Fruit fly (Drosophila melanogaster) whole organism, embryonic: ENCODE data around the gene HDAC4.
A peak's percentile ranks its signal among the peaks of the same experiment; 100 is the strongest.

ENCODE experiments used
- Blimp-1 ChIP-seq: fragments of 200-800 bp; sonication (Bioruptor generic); optimal IDR thresholded peaks from 3 replicates; lab custom pipeline; 2018; ENCODE audit warnings: missing biosample characterization, missing genetic modification characterization, mild to moderate bottlenecking, moderate library complexity, missing genetic modification reagents
- CG10209 ChIP-seq: fragments of 200-800 bp; sonication (Bioruptor generic); optimal IDR thresholded peaks from 3 replicates; lab custom pipeline; 2017; ENCODE audit warnings: missing biosample characterization, mild to moderate bottlenecking, missing genetic modification characterization, missing genetic modification reagents
- CG12391 ChIP-seq: fragments of 200-800 bp; sonication (Bioruptor generic); optimal IDR thresholded peaks from 3 replicates; lab custom pipeline; 2018; ENCODE audit warnings: missing biosample characterization, mild to moderate bottlenecking, missing genetic modification characterization, moderate library complexity
- CG15073 ChIP-seq: fragments of 200-800 bp; sonication (Bioruptor generic); optimal IDR thresholded peaks from 2 replicates; lab custom pipeline; 2016; ENCODE audit warnings: missing biosample characterization, missing genetic modification characterization
- CG1529 ChIP-seq: fragments of 200-800 bp; sonication (Bioruptor generic); optimal IDR thresholded peaks from 3 replicates; lab custom pipeline; 2018; ENCODE audit warnings: missing biosample characterization, missing genetic modification characterization
- CG1602 ChIP-seq: fragments of 200-800 bp; sonication (Bioruptor generic); optimal IDR thresholded peaks from 3 replicates; lab custom pipeline; 2016; ENCODE audit warnings: missing biosample characterization, missing genetic modification characterization
- CG17361 ChIP-seq: fragments of 200-800 bp; sonication (Bioruptor generic); IDR thresholded peaks from 3 replicates; pipeline ENCODE4 v1.3.6; 2022; ENCODE audit warnings: missing biosample characterization, missing genetic modification characterization
- CG18619 ChIP-seq: fragments of 200-800 bp; sonication (Bioruptor generic); optimal IDR thresholded peaks from 3 replicates; lab custom pipeline; 2017; ENCODE audit warnings: missing biosample characterization, mild to moderate bottlenecking, missing genetic modification characterization
- CG2120 ChIP-seq: fragments of 200-800 bp; sonication (Bioruptor generic); optimal IDR thresholded peaks from 3 replicates; lab custom pipeline; 2016; ENCODE audit warnings: missing biosample characterization, missing genetic modification characterization
- CG7372 ChIP-seq: fragments of 200-800 bp; sonication (Bioruptor generic); IDR thresholded peaks from 2 replicates; pipeline ENCODE4 v1.3.6; 2022; ENCODE audit warnings: missing biosample characterization, missing genetic modification characterization
- CG7839 ChIP-seq: fragments of 200-800 bp; sonication (Bioruptor generic); optimal IDR thresholded peaks from 3 replicates; lab custom pipeline; 2018; ENCODE audit warnings: missing biosample characterization, mild to moderate bottlenecking, missing genetic modification characterization, moderate library complexity
- CG8924 ChIP-seq: fragments of 200-800 bp; optimal IDR thresholded peaks from 3 replicates; lab custom pipeline; 2019; ENCODE audit warnings: missing biosample characterization, mild to moderate bottlenecking, missing genetic modification characterization, moderate library complexity
- CkIIα-i1 ChIP-seq: fragments of 200-800 bp; sonication (Bioruptor generic); IDR thresholded peaks from 2 replicates; pipeline ENCODE4 v1.3.6; 2022; ENCODE audit warnings: missing biosample characterization, missing genetic modification characterization
- CoRest ChIP-seq: fragments of 200-800 bp; sonication (Bioruptor generic); optimal IDR thresholded peaks from 3 replicates; lab custom pipeline; 2018; ENCODE audit warnings: missing biosample characterization, mild to moderate bottlenecking, missing genetic modification characterization, moderate library complexity
- Gsc ChIP-seq: fragments of 200-800 bp; sonication (Bioruptor generic); IDR thresholded peaks from 2 replicates; pipeline ENCODE4 v1.3.6; 2022; ENCODE audit warnings: missing biosample characterization, missing genetic modification characterization
- Hmr ChIP-seq: fragments of 200-800 bp; sonication (Bioruptor generic); optimal IDR thresholded peaks from 3 replicates; lab custom pipeline; 2017; ENCODE audit warnings: mild to moderate bottlenecking, missing biosample characterization, missing genetic modification reagents, missing genetic modification characterization
- Hr51 ChIP-seq, 2 experiments: fragments of 200-800 bp; sonication (Bioruptor generic); optimal IDR thresholded peaks; 2 replicates in 1 of 2; 3 replicates in 1 of 2; lab custom pipeline; 2016 to 2018; ENCODE audit warnings: missing biosample characterization in 2 of 2, missing genetic modification characterization in 2 of 2, mild to moderate bottlenecking in 1 of 2, moderate library complexity in 1 of 2
- Meics ChIP-seq: fragments of 200-800 bp; sonication (Bioruptor generic); optimal IDR thresholded peaks from 2 replicates; lab custom pipeline; 2017; ENCODE audit warnings: missing biosample characterization, mild to moderate bottlenecking, missing genetic modification characterization
- NK7.1 ChIP-seq: fragments of 200-800 bp; sonication (Bioruptor generic); optimal IDR thresholded peaks from 3 replicates; lab custom pipeline; 2016; ENCODE audit warnings: missing biosample characterization, missing genetic modification characterization
- Oli ChIP-seq: fragments of 200-800 bp; sonication (Bioruptor generic); optimal IDR thresholded peaks from 2 replicates; lab custom pipeline; 2018; ENCODE audit warnings: missing biosample characterization, mild to moderate bottlenecking, missing genetic modification characterization, moderate library complexity
- Sox102F ChIP-seq: fragments of 200-800 bp; sonication (Bioruptor generic); optimal IDR thresholded peaks from 2 replicates; lab custom pipeline; 2018; ENCODE audit warnings: missing biosample characterization, mild to moderate bottlenecking, missing genetic modification characterization, moderate library complexity
- Tbp ChIP-seq: fragments of >200 bp; optimal IDR thresholded peaks from 2 replicates; lab custom pipeline; 2018; ENCODE audit warnings: missing biosample characterization, missing genetic modification characterization
- Vsx1 ChIP-seq: fragments of 200-800 bp; sonication (Bioruptor generic); optimal IDR thresholded peaks from 2 replicates; lab custom pipeline; 2017; ENCODE audit warnings: missing biosample characterization, mild to moderate bottlenecking, missing genetic modification characterization, missing genetic modification reagents
- Xbp1 ChIP-seq: fragments of 200-800 bp; sonication (Bioruptor generic); optimal IDR thresholded peaks from 3 replicates; lab custom pipeline; 2016; ENCODE audit warnings: missing biosample characterization, mild to moderate bottlenecking, missing genetic modification characterization
- Xrp1 ChIP-seq: fragments of 200-800 bp; sonication (Bioruptor generic); IDR thresholded peaks from 2 replicates; pipeline ENCODE4 v1.3.6; 2022; ENCODE audit warnings: missing biosample characterization, missing genetic modification characterization
- ase ChIP-seq: fragments of 200-800 bp; sonication (Bioruptor generic); IDR thresholded peaks from 3 replicates; pipeline ENCODE4 v1.3.6; 2022; ENCODE audit warnings: missing biosample characterization, missing genetic modification characterization
- ato ChIP-seq: fragments of 200-800 bp; sonication (Bioruptor generic); IDR thresholded peaks from 2 replicates; pipeline ENCODE4 v1.3.6; 2022; ENCODE audit warnings: missing biosample characterization, missing genetic modification characterization; ENCODE audit not compliant: partially characterized antibody
- bsh ChIP-seq, 2 experiments: fragments of 200-800 bp; sonication (Bioruptor generic); optimal IDR thresholded peaks; 2 replicates each; lab custom pipeline; 2017 to 2018; ENCODE audit warnings: mild to moderate bottlenecking in 2 of 2, missing biosample characterization in 2 of 2, missing genetic modification characterization in 2 of 2, moderate library complexity in 1 of 2
- caup ChIP-seq: fragments of 200-800 bp; sonication (Bioruptor generic); optimal IDR thresholded peaks from 3 replicates; lab custom pipeline; 2017; ENCODE audit warnings: missing biosample characterization, mild to moderate bottlenecking, missing genetic modification characterization, moderate library complexity; ENCODE audit not compliant: severe bottlenecking
- crol ChIP-seq: fragments of 200-800 bp; sonication (Bioruptor generic); IDR thresholded peaks from 2 replicates; pipeline ENCODE4 v1.3.6; 2022; ENCODE audit warnings: missing biosample characterization, missing genetic modification characterization
- dpn ChIP-seq, 2 experiments: fragments of 200-800 bp; sonication (Bioruptor generic); optimal IDR thresholded peaks; 3 replicates each; lab custom pipeline; 2016; ENCODE audit warnings: missing biosample characterization in 2 of 2, missing genetic modification characterization in 2 of 2
- gem ChIP-seq: fragments of 200-800 bp; sonication (Bioruptor generic); optimal IDR thresholded peaks from 2 replicates; lab custom pipeline; 2019; ENCODE audit warnings: missing biosample characterization, mild to moderate bottlenecking, missing genetic modification characterization, moderate library complexity
- grau ChIP-seq: fragments of 200-800 bp; optimal IDR thresholded peaks from 3 replicates; lab custom pipeline; 2019; ENCODE audit warnings: missing biosample characterization, mild to moderate bottlenecking, missing genetic modification characterization, moderate library complexity
- hkb ChIP-seq, 2 experiments: fragments of 200-800 bp in 1 of 2; fragments of >200 bp in 1 of 2; sonication (Bioruptor generic) in 1 of 2; IDR thresholded peaks in 1 of 2; optimal IDR thresholded peaks in 1 of 2; 2 replicates each; pipeline versions ENCODE4 v1.3.6 to Lab custom; 2017 to 2022; ENCODE audit warnings: missing biosample characterization in 1 of 2, missing genetic modification characterization in 1 of 2
- lmd ChIP-seq: fragments of 200-800 bp; sonication (Bioruptor generic); IDR thresholded peaks from 2 replicates; pipeline ENCODE4 v1.3.6; 2022; ENCODE audit warnings: missing biosample characterization, missing genetic modification characterization
- nerfin-1 ChIP-seq: fragments of 200-800 bp; sonication (Bioruptor generic); optimal IDR thresholded peaks from 3 replicates; lab custom pipeline; 2019; ENCODE audit warnings: missing biosample characterization, mild to moderate bottlenecking, missing genetic modification characterization, moderate library complexity
- p53 ChIP-seq: fragments of 200-800 bp; sonication (Bioruptor generic); optimal IDR thresholded peaks from 2 replicates; lab custom pipeline; 2016; ENCODE audit warnings: missing biosample characterization, missing genetic modification characterization
- phol ChIP-seq: fragments of 200-800 bp; sonication (Bioruptor generic); optimal IDR thresholded peaks from 3 replicates; lab custom pipeline; 2018; ENCODE audit warnings: missing biosample characterization, mild to moderate bottlenecking, missing genetic modification characterization, moderate library complexity
- row ChIP-seq: fragments of 200-800 bp; sonication (Bioruptor generic); IDR thresholded peaks from 3 replicates; pipeline ENCODE4 v1.3.6; 2022; ENCODE audit warnings: missing biosample characterization, missing genetic modification characterization
- schlank ChIP-seq: fragments of 200-800 bp; sonication (Bioruptor generic); optimal IDR thresholded peaks from 2 replicates; lab custom pipeline; 2018; ENCODE audit warnings: missing biosample characterization, mild to moderate bottlenecking, missing genetic modification characterization
- sens-2 ChIP-seq: fragments of 200-800 bp; sonication (Bioruptor generic); IDR thresholded peaks from 2 replicates; pipeline ENCODE4 v1.3.6; 2022; ENCODE audit warnings: missing biosample characterization, missing genetic modification characterization
- ssp ChIP-seq: fragments of 200-800 bp; sonication (Bioruptor generic); IDR thresholded peaks from 2 replicates; pipeline ENCODE4 v1.3.6; 2022; ENCODE audit warnings: missing biosample characterization, missing genetic modification characterization
- sug ChIP-seq: fragments of 200-800 bp; optimal IDR thresholded peaks from 2 replicates; lab custom pipeline; 2019; ENCODE audit warnings: missing biosample characterization, mild to moderate bottlenecking, missing genetic modification characterization, moderate library complexity
- tgo ChIP-seq: fragments of 200-800 bp; sonication (Bioruptor generic); IDR thresholded peaks from 3 replicates; pipeline ENCODE4 v1.3.6; 2022; ENCODE audit warnings: missing biosample characterization, missing genetic modification characterization
- tio ChIP-seq: fragments of 200-800 bp; sonication (Bioruptor generic); optimal IDR thresholded peaks from 2 replicates; lab custom pipeline; 2017; ENCODE audit warnings: missing biosample characterization, missing genetic modification characterization, inconsistent platforms
- trh ChIP-seq: fragments of 200-800 bp; sonication (Bioruptor generic); optimal IDR thresholded peaks from 2 replicates; lab custom pipeline; 2016; ENCODE audit warnings: missing biosample characterization, missing genetic modification characterization
- tup ChIP-seq: fragments of 200-800 bp; sonication (Bioruptor generic); optimal IDR thresholded peaks from 2 replicates; lab custom pipeline; 2016; ENCODE audit warnings: missing biosample characterization, mild to moderate bottlenecking, missing genetic modification characterization, moderate library complexity
- unpg ChIP-seq: fragments of 200-800 bp; sonication (Bioruptor generic); optimal IDR thresholded peaks from 3 replicates; lab custom pipeline; 2018; ENCODE audit warnings: missing biosample characterization, mild to moderate bottlenecking, missing genetic modification characterization, moderate library complexity
- vvl ChIP-seq: fragments of 200-800 bp; sonication (Bioruptor generic); IDR thresholded peaks from 2 replicates; pipeline ENCODE4 v1.3.6; 2022; ENCODE audit warnings: missing biosample characterization, missing genetic modification characterization

HDAC4 gene

dm6 chrX:13307189-13307588 is 21.8 kb upstream of the HDAC4 start (continued):
- peak; percentile 43 for TF ChIP-seq CG18619 (GFP tag; lab: Kevin White, UChicago)
- TF ChIP-seq CG1602 (GFP tag; lab: Kevin White, UChicago): peak; percentile 10
- no peak for TF ChIP-seq Vsx1 (GFP tag; lab: Kevin White, UChicago)
- TF ChIP-seq tio (GFP tag; lab: Kevin White, UChicago): peak; percentile 25
- no peak for TF ChIP-seq ssp (GFP tag; lab: Robert Waterston, UW)
- TF ChIP-seq Sox102F (GFP tag; lab: Kevin White, UChicago): peak; percentile 42
- TF ChIP-seq Meics (GFP tag; lab: Kevin White, UChicago): peak; percentile 38
- peak; percentile 12 for TF ChIP-seq unpg
- peak; percentile 21 for TF ChIP-seq Blimp-1
- no peak for TF ChIP-seq Gsc (GFP tag; lab: Robert Waterston, UW)
- no peak for TF ChIP-seq crol
- no peak for TF ChIP-seq sens-2 (GFP tag; lab: Robert Waterston, UW)
- peak; percentile 3 for TF ChIP-seq sug (tag; lab: Kevin White, UChicago)
- TF ChIP-seq Xbp1 (GFP tag; lab: Kevin White, UChicago): peak; percentile 29
- peak; percentile 29 for TF ChIP-seq CG8924 (tag; lab: Kevin White, UChicago)
- peak; percentile 58 for TF ChIP-seq CG7839
- no peak for TF ChIP-seq CkIIα-i1 (GFP tag; lab: Robert Waterston, UW)
- TF ChIP-seq grau: peak; percentile 38
- no peak for TF ChIP-seq CG7372 (GFP tag; lab: Robert Waterston, UW)
- TF ChIP-seq row (GFP tag; lab: Robert Waterston, UW): peak; percentile 61
- TF ChIP-seq Xrp1 (GFP tag; lab: Robert Waterston, UW): peak; percentile 29; the same call in 1 of the 2 replicates
- TF ChIP-seq hkb (optimal IDR thresholded peaks at IDR 0.05; lab: Kevin White, UChicago): no peak
- TF ChIP-seq hkb (GFP tag; IDR thresholded peaks at IDR 0.05; lab: Robert Waterston, UW): 0 out of 2 replicates have a peak, but pooled peaks have one; percentile 14
- peak; percentile 35 for TF ChIP-seq phol
- TF ChIP-seq tgo (GFP tag; lab: Robert Waterston, UW): no peak
- peak in 1 of 2 experiments; percentile 4 for TF ChIP-seq dpn (GFP tag; optimal IDR thresholded peaks at IDR 0.05; lab: Kevin White, UChicago)
- TF ChIP-seq CG2120 (GFP tag; lab: Kevin White, UChicago): peak; percentile 44
- peak; percentile 58 for TF ChIP-seq gem
- TF ChIP-seq CoRest (tag; lab: Kevin White, UChicago): peak; percentile 61
- no peak for TF ChIP-seq trh (GFP tag; lab: Kevin White, UChicago)
- no peak for TF ChIP-seq CG1529
- TF ChIP-seq lmd: peak; percentile 25; the same call in 1 of the 2 replicates
- TF ChIP-seq Oli (tag; lab: Kevin White, UChicago): peak; percentile 22
- TF ChIP-seq nerfin-1 (tag; lab: Kevin White, UChicago): peak; percentile 0
- peak in 1 of 2 experiments; percentile 58 for TF ChIP-seq Hr51 (GFP tag; optimal IDR thresholded peaks at IDR 0.05; lab: Kevin White, UChicago)
- peak; percentile 43; the same call in 1 of the 3 replicates for TF ChIP-seq CG17361 (GFP tag; lab: Robert Waterston, UW)
- TF ChIP-seq p53 (GFP tag; lab: Kevin White, UChicago): no peak
- TF ChIP-seq caup: no peak
- no peak for TF ChIP-seq Tbp (GFP tag; lab: Kevin White, UChicago)
- TF ChIP-seq ase (GFP tag; lab: Robert Waterston, UW): no peak
- peak; percentile 39 for TF ChIP-seq Hmr (GFP tag; lab: Kevin White, UChicago)
- TF ChIP-seq CG15073 (GFP tag; lab: Kevin White, UChicago): no peak
- TF ChIP-seq tup (GFP tag; lab: Kevin White, UChicago): no peak
- peak; percentile 32; the same call in 1 of the 2 replicates for TF ChIP-seq vvl
- TF ChIP-seq CG12391 (tag; lab: Kevin White, UChicago): peak; percentile 32
- TF ChIP-seq bsh (GFP tag; optimal IDR thresholded peaks at IDR 0.05; lab: Kevin White, UChicago): peak in 1 of 2 experiments; percentile 12
- no peak for TF ChIP-seq NK7.1 (GFP tag; lab: Kevin White, UChicago)
- TF ChIP-seq CG10209 (GFP tag; lab: Kevin White, UChicago): peak; percentile 20
- no peak for TF ChIP-seq ato
- no peak for TF ChIP-seq schlank (tag; lab: Kevin White, UChicago)
